Worm (Caenorhabditis elegans) whole organism, mixed stage, embryonic: ENCODE data around the gene lido-17.

Experiments used
- ces-1 ChIP-seq: fragments of 150-350 bp; optimal IDR thresholded peaks from 2 replicates; lab custom pipeline; 2014; ENCODE audit warnings: missing biosample characterization, missing genetic modification reagents, missing genetic modification characterization
- elt-1 ChIP-seq: sonication (generic microtip); optimal IDR thresholded peaks from 2 replicates; lab custom pipeline; 2017; ENCODE audit warnings: missing genetic modification characterization, mild to moderate bottlenecking, missing compliant biosample characterization, antibody characterized with exemption, moderate library complexity, borderline replicate concordance; ENCODE audit not compliant: insufficient read depth
- pha-4 ChIP-seq: fragments of 150-350 bp; optimal IDR thresholded peaks from 2 replicates; lab custom pipeline; 2018; ENCODE audit warnings: missing biosample characterization, missing genetic modification reagents, missing genetic modification characterization
- unc-39 ChIP-seq: fragments of 150-350 bp; optimal IDR thresholded peaks from 2 replicates; lab custom pipeline; 2014; ENCODE audit warnings: missing biosample characterization, missing genetic modification characterization
- unc-62 ChIP-seq: fragments of 150-350 bp; optimal IDR thresholded peaks from 2 replicates; lab custom pipeline; 2014; ENCODE audit warnings: missing biosample characterization, missing genetic modification reagents, missing genetic modification characterization

DNA sequence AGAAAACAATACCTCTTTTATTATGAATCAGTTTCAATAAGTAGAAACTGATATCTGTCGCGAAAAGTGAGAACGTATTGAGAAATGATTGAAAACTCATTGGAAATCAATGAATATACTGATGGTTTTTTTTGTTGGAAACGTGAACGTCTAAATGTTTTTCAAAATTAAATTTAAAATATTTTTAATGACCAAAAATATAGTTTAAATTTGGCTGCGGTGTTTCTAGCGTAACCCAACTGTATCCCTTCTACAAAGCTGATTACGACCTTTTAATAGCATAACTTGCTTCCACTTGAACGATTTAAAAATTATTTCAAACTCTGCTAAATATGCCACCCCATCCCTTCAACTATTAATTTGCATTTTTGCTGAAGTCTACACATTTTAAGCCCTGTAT, 18.9 kb upstream of the lido-17 start, which contains the start of gene M176.9:
- TF ChIP-seq unc-39 (tag; lab: Kevin White, UChicago), result no peak
- TF ChIP-seq ces-1 (GFP tag; lab: Kevin White, UChicago), result no peak
- TF ChIP-seq pha-4 (tag; lab: Kevin White, UChicago), result no peak
- no peak for TF ChIP-seq elt-1 (tag; lab: Kevin White, UChicago)
- TF ChIP-seq unc-62 (GFP tag; lab: Kevin White, UChicago), result no peak
